Fruit fly (Drosophila melanogaster): ENCODE measurements around the gene CG14454.
"Not testable (repeated sequence)": the region's sequence is repeated elsewhere in the genome, so short reads cannot be mapped to it uniquely, and the experiment has no call there.

Gene CG14454

DNA sequence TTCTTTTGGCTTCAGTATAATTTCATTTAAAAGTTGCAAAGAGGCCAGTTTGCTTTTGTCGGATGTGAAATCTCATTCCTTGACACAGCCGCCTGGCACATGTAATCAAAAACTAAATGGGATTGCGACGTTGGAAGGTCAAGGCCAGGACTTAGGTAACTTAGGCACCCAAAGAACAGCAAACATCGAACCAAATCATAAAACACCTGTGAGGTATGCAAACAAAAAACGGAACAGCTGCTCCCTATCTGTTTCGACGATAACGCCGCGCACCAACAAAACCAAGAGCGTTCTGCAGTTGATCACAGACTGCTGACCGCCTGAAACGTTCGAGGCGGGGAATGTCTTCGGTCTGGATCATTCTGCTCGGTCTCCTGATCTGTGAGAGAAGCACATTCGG lies 6.8 kb upstream of the CG14454 start, which contains the start of gene CG45116:
Gene CG45116 (plus strand): TSS at position 301 of the 400 bp plus-strand sequence.
- TF ChIP-seq CG8478 (optimal IDR thresholded peaks at IDR 0.05) (no peak), CTCF (optimal IDR thresholded peaks at IDR 0.05) (no peak)

DNA sequence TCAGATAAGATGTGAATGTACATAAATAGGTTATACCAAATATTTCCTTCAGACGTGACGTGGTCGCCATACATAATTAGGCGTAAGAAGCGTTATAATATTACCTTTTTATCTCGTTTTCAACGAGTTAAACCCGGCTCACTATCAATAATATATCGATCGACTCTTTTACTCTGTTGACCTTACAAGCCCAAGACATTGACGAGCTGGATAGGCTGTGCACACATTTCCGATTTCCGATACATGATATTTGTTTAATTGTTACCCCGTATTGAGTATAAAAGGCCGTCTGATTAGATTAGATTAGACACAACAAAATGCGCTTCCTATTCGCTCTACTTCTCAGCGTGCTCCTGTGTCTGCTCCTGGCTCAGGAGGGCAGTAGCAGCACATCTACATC lies 4.6 kb upstream of the CG14454 start, which contains the start of gene CG32453:
Gene CG32453 (plus strand): TSS at position 301 of the 400 bp plus-strand sequence.
- TF ChIP-seq CG8478, CTCF (optimal IDR thresholded peaks at IDR 0.05): not testable (repeated sequence)

dm6 chr3L:22695653-22696052 lies 3.3 kb upstream of the CG14454 start, which contains the start of gene CG14452:
CG14452 (plus strand) TSS chr3L:22695953.
- TF ChIP-seq CTCF (optimal IDR thresholded peaks at IDR 0.05) (no peak), CG8478 (optimal IDR thresholded peaks at IDR 0.05) (no peak)

dm6 chr3L:22693712-22694111 lies 1.4 kb upstream of the CG14454 start, which contains the start of the genes CG12546 and CG14453:
CG12546 (minus strand) TSS chr3L:22693812.
CG14453 (plus strand) TSS chr3L:22694083.
- TF ChIP-seq CTCF (optimal IDR thresholded peaks at IDR 0.05), result no peak

- TF ChIP-seq CG8478 (optimal IDR thresholded peaks at IDR 0.05) (no peak), CTCF (optimal IDR thresholded peaks at IDR 0.05) (no peak)
Observed at dm6 chr3L:22686987-22687386, 5.3 kb downstream of the CG14454 start, which contains the start of the genes CG14455 and CG14456. CG14455 (minus strand) TSS chr3L:22687087. CG14456 (plus strand) TSS chr3L:22687222.

- TF ChIP-seq CG8478 (optimal IDR thresholded peaks at IDR 0.05), result no peak
- peak in 1 of 2 experiments; percentile 8 for TF ChIP-seq CTCF (optimal IDR thresholded peaks at IDR 0.05)
Observed at dm6 chr3L:22680932-22681331, 11.4 kb downstream of the CG14454 start.

DNA sequence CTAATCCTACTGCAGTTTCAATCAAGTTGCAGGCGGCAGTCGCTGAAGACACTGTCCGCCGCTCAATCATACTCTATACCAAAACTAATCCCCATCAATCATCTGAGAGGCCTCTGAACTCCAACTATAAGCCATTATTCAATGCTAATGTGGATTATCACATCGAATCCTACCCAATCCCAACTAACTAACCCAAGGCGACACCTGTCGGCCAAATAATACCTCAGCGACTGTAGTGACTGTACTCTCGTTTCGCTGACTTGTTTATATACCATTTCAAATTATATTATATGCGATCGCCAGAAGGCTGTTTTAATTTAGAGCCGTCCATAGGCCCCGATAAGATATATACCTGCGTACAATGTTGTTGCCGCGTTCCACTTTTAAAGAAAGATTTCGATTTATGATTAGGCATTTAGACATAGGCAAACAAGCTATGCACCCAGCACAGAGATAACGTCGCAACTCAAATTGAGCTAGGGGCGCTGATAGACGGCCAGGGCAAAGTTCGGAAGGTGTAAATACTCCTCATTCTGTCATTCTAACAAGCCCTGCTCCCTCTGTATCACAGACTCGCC lies 20.5 kb downstream of the CG14454 start:
- no peak for TF ChIP-seq CG8478 (optimal IDR thresholded peaks at IDR 0.05)
- peak; percentile 72 to 73 for TF ChIP-seq CTCF (optimal IDR thresholded peaks at IDR 0.05)

- TF ChIP-seq CG8478 (optimal IDR thresholded peaks at IDR 0.05) (no peak), CTCF (optimal IDR thresholded peaks at IDR 0.05) (no peak)
Observed at dm6 chr3L:22670174-22670573, 22.2 kb downstream of the CG14454 start.

dm6 chr3L:22669275-22670006 lies 22.9 kb downstream of the CG14454 start, which contains the start of gene Jhbp6:
Jhbp6 (plus strand) TSS chr3L:22669956.
- TF ChIP-seq CG8478 (optimal IDR thresholded peaks at IDR 0.05) (no peak), CTCF (optimal IDR thresholded peaks at IDR 0.05) (no peak)

- no peak for TF ChIP-seq CTCF (optimal IDR thresholded peaks at IDR 0.05)
- no peak for TF ChIP-seq CG8478 (optimal IDR thresholded peaks at IDR 0.05)
Observed at dm6 chr3L:22665110-22665509, 27.2 kb downstream of the CG14454 start.

dm6 chr3L:22652425-22652824 lies 39.9 kb downstream of the CG14454 start, which contains the start of gene CG33772:
CG33772 (minus strand) TSS chr3L:22652525.
- no peak for TF ChIP-seq CG8478 (optimal IDR thresholded peaks at IDR 0.05)
- no peak for TF ChIP-seq CTCF (optimal IDR thresholded peaks at IDR 0.05)

dm6 chr3L:22649096-22649495 lies 43.2 kb downstream of the CG14454 start, which contains the start of gene CG33771:
CG33771 (plus strand) TSS chr3L:22649396.
- no peak for TF ChIP-seq CG8478 (optimal IDR thresholded peaks at IDR 0.05)
- no peak for TF ChIP-seq CTCF (optimal IDR thresholded peaks at IDR 0.05)

dm6 chr3L:22648372-22648771 lies 44.0 kb downstream of the CG14454 start, which contains the start of gene CG33770:
CG33770 (plus strand) TSS chr3L:22648672.
- TF ChIP-seq CG8478 (optimal IDR thresholded peaks at IDR 0.05), result no peak
- TF ChIP-seq CTCF (optimal IDR thresholded peaks at IDR 0.05), result no peak

DNA sequence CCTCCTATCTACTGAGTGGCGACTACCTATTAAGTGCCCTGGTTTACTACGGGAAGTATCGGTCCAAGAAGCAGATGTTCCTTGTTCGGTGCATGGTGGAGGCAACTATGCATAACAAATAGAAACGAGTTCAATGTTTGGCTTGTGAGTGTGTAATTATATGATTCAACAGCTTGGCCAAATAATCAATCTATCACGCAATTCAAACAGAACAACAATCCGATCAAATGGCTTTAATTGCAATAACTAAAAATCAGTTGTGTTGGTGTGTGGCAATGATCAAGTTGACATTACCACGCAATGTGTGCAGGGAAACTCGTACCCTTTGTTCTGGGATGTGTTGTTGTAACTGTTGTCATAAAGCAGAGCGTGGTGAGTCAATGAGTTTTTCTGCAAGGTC lies 44.7 kb downstream of the CG14454 start, which contains the start of gene CG33769:
Gene CG33769 (plus strand): TSS at position 301 of the 400 bp plus-strand sequence.
- TF ChIP-seq CTCF (optimal IDR thresholded peaks at IDR 0.05), result no peak
- no peak for TF ChIP-seq CG8478 (optimal IDR thresholded peaks at IDR 0.05)

DNA sequence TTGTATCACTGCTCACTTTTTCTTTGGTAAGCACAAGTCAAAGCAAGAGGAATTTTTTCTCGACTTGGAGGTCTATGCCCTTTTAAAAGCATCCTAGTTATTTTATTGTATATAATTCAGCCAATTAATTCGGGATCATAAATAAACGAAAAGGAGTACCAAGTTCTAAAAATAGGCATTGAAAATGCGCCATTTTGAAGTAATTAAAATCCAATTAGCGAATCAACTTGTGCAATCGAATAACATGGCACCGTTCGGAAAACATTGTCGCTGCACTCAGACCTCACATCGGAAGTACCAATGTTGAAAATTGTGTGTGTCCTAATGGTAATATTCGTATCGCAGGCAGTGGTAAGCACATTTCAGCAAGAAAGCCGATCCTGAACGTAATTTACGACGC lies 45.5 kb downstream of the CG14454 start, which contains the start of gene CG33768:
Gene CG33768 (plus strand): TSS at position 301 of the 400 bp plus-strand sequence.
- no peak for TF ChIP-seq CTCF (optimal IDR thresholded peaks at IDR 0.05)
- no peak for TF ChIP-seq CG8478 (optimal IDR thresholded peaks at IDR 0.05)

All from S2 (cell line).